Worm (Caenorhabditis elegans) whole organism, L2 larva: ENCODE measurements around the gene hda-1.

ENCODE experiments used
- aly-2 ChIP-seq: fragments of 150-350 bp; optimal IDR thresholded peaks from 2 replicates; lab custom pipeline; 2014; ENCODE audit warnings: missing biosample characterization, missing genetic modification characterization
- lin-13 ChIP-seq: fragments of 150-350 bp; optimal IDR thresholded peaks from 2 replicates; lab custom pipeline; 2014; ENCODE audit warnings: missing biosample characterization, missing genetic modification reagents, missing genetic modification characterization
- lin-39 ChIP-seq: fragments of 150-350 bp; optimal IDR thresholded peaks from 2 replicates; lab custom pipeline; 2014; ENCODE audit warnings: missing biosample characterization, missing genetic modification reagents, missing genetic modification characterization
- mdl-1 ChIP-seq, 2 experiments: fragments of 150-350 bp in 1 of 2; sonication (generic microtip) in 1 of 2; optimal IDR thresholded peaks; 2 replicates each; lab custom pipeline; 2017; ENCODE audit warnings: missing biosample characterization in 2 of 2, missing genetic modification characterization in 2 of 2
- peb-1 ChIP-seq: fragments of 150-350 bp; optimal IDR thresholded peaks from 2 replicates; lab custom pipeline; 2014; ENCODE audit warnings: missing biosample characterization, missing genetic modification characterization
- unc-62 ChIP-seq: fragments of 150-350 bp; optimal IDR thresholded peaks from 2 replicates; lab custom pipeline; 2014; ENCODE audit warnings: missing biosample characterization, missing genetic modification reagents, missing genetic modification characterization

- no peak for TF ChIP-seq peb-1
- TF ChIP-seq lin-39 (tag; lab: Kevin White, UChicago), result no peak
- TF ChIP-seq mdl-1 (tag; optimal IDR thresholded peaks at IDR 0.05; lab: Kevin White, UChicago), result no peak
- TF ChIP-seq aly-2 (tag; lab: Kevin White, UChicago), result no peak
- TF ChIP-seq unc-62 (GFP tag; lab: Kevin White, UChicago), result no peak
- no peak for TF ChIP-seq lin-13
Measured at ce11 chrV:14482728-14483210, 42.4 kb upstream of the hda-1 start, which contains the start of gene R02D5.3.
